Fruit fly (Drosophila melanogaster): ENCODE results near the gene CG33170.

DNA sequence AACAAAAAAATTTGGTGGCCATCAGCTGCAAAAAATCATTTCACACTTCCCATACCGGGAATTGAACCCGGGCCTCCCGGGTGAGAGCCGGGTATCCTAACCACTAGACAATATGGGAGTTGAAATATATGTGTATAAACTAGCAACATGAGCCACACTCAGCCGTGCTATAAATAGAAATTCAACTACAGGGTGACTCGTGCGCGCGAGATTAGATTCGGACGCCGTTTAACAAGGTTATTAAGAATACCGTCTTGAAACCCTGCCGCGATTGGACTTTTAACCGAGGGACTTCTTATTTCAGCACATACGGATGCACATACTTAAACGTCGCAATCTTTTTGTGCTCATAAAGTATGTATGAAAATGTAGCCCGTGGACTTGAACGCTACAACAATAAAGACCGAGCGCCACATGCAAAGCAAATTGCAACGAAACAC, 16.7 kb upstream of the CG33170 start:
- TF ChIP-seq h (optimal IDR thresholded peaks at IDR 0.05), result no peak
- no peak for TF ChIP-seq psq (optimal IDR thresholded peaks at IDR 0.05)
